Worm (Caenorhabditis elegans) whole organism, L4 larva: Measurements from ENCODE around the gene W03C9.1.

Source experiments
- F37D6.2 ChIP-seq: sonication (generic microtip); optimal IDR thresholded peaks from 2 replicates; lab custom pipeline; 2016; ENCODE audit warnings: mild to moderate bottlenecking, missing genetic modification characterization, missing compliant biosample characterization
- F49E8.2 ChIP-seq: sonication (generic microtip); optimal IDR thresholded peaks from 2 replicates; lab custom pipeline; 2016; ENCODE audit warnings: missing compliant biosample characterization, mild to moderate bottlenecking, missing genetic modification characterization, borderline replicate concordance
- T20F7.1 ChIP-seq: fragments of 200-800 bp; sonication (Bioruptor generic); optimal IDR thresholded peaks from 2 replicates; lab custom pipeline; 2018; ENCODE audit warnings: mild to moderate bottlenecking, missing genetic modification characterization, missing compliant biosample characterization
- ZK546.5 ChIP-seq, 2 experiments: sonication (generic microtip); optimal IDR thresholded peaks; 2 replicates each; lab custom pipeline; 2017; ENCODE audit warnings: missing biosample characterization in 2 of 2, missing genetic modification characterization in 2 of 2
- aha-1 ChIP-seq: fragments of 150-350 bp; peaks from one replicate; lab custom pipeline; 2014; ENCODE audit warnings: missing biosample characterization, missing genetic modification characterization
- ceh-28 ChIP-seq: fragments of 150-350 bp; optimal IDR thresholded peaks from 2 replicates; lab custom pipeline; 2014; ENCODE audit warnings: missing biosample characterization, missing genetic modification reagents, missing genetic modification characterization
- ceh-62 ChIP-seq: sonication (generic microtip); optimal IDR thresholded peaks from 2 replicates; lab custom pipeline; 2017; ENCODE audit warnings: missing biosample characterization, missing genetic modification characterization
- cey-2 ChIP-seq: sonication (generic microtip); optimal IDR thresholded peaks from 3 replicates; lab custom pipeline; 2017; ENCODE audit warnings: missing genetic modification characterization, mild to moderate bottlenecking, missing compliant biosample characterization, antibody characterized with exemption, borderline replicate concordance; ENCODE audit not compliant: insufficient read depth
- daf-16 ChIP-seq, 3 experiments: sonication (generic microtip); optimal IDR thresholded peaks; 2 replicates each; lab custom pipeline; 2016 to 2017; ENCODE audit warnings: missing genetic modification characterization in 3 of 3, missing genetic modification reagents in 3 of 3, mild to moderate bottlenecking in 2 of 3, missing compliant biosample characterization in 2 of 3, missing biosample characterization in 1 of 3, moderate library complexity in 1 of 3
- daf-8 ChIP-seq: fragments of 200-800 bp; sonication (Bioruptor generic); IDR thresholded peaks from 2 replicates; pipeline ENCODE4 v1.3.6; 2022; ENCODE audit warnings: missing genetic modification characterization, missing compliant biosample characterization
- dpl-1 ChIP-seq: fragments of 150-350 bp; optimal IDR thresholded peaks from 2 replicates; lab custom pipeline; 2014; ENCODE audit warnings: missing biosample characterization, missing genetic modification reagents, missing genetic modification characterization
- egl-27 ChIP-seq: sonication (generic microtip); optimal IDR thresholded peaks from 3 replicates; lab custom pipeline; 2017; ENCODE audit warnings: missing biosample characterization, missing genetic modification reagents, missing genetic modification characterization
- hlh-11 ChIP-seq: fragments of 200-800 bp; sonication (Bioruptor generic); optimal IDR thresholded peaks from 2 replicates; lab custom pipeline; 2018; ENCODE audit warnings: mild to moderate bottlenecking, missing genetic modification characterization, missing compliant biosample characterization
- hlh-30 ChIP-seq: sonication (generic microtip); optimal IDR thresholded peaks from 2 replicates; lab custom pipeline; 2017; ENCODE audit warnings: antibody characterized with exemption, mild to moderate bottlenecking, missing genetic modification characterization, missing compliant biosample characterization; ENCODE audit not compliant: insufficient read depth
- hmg-1.1 ChIP-seq: fragments of 200-800 bp; sonication (Bioruptor generic); IDR thresholded peaks from 2 replicates; pipeline ENCODE4 v1.3.6; 2022; ENCODE audit warnings: missing genetic modification reagents, missing genetic modification characterization, missing compliant biosample characterization
- jun-1 ChIP-seq: fragments of 150-350 bp; optimal IDR thresholded peaks from 2 replicates; lab custom pipeline; 2014; ENCODE audit warnings: missing biosample characterization, missing genetic modification reagents, missing genetic modification characterization
- lim-7 ChIP-seq: fragments of 200-800 bp; sonication (Bioruptor generic); IDR thresholded peaks from 2 replicates; pipeline ENCODE4 v1.3.6; 2022; ENCODE audit warnings: missing genetic modification characterization, missing compliant biosample characterization
- lin-38 ChIP-seq: fragments of 200-800 bp; sonication (Bioruptor generic); IDR thresholded peaks from 2 replicates; pipeline ENCODE4 v1.3.6; 2022; ENCODE audit warnings: missing genetic modification reagents, missing genetic modification characterization, missing compliant biosample characterization
- lir-3 ChIP-seq: sonication (generic microtip); optimal IDR thresholded peaks from 2 replicates; lab custom pipeline; 2016; ENCODE audit warnings: mild to moderate bottlenecking, missing genetic modification characterization, missing compliant biosample characterization
- lsy-2 ChIP-seq, 2 experiments: fragments of 150-350 bp in 1 of 2; sonication (generic microtip) in 1 of 2; optimal IDR thresholded peaks; 2 replicates each; lab custom pipeline; 2014 to 2017; ENCODE audit warnings: missing biosample characterization in 2 of 2, missing genetic modification characterization in 2 of 2
- madf-5 ChIP-seq, 2 experiments: fragments of 200-800 bp; sonication (Bioruptor generic); IDR thresholded peaks; 2 replicates each; pipeline ENCODE4 v1.3.6; 2022; ENCODE audit warnings: missing compliant biosample characterization in 2 of 2, missing genetic modification characterization in 2 of 2
- madf-9 ChIP-seq: fragments of 200-800 bp; sonication (Bioruptor generic); conservative IDR thresholded peaks from 2 replicates; pipeline ENCODE4 v1.3.6; 2022; ENCODE audit warnings: missing genetic modification reagents, missing genetic modification characterization, missing compliant biosample characterization
- mes-2 ChIP-seq: sonication (generic microtip); optimal IDR thresholded peaks from 2 replicates; lab custom pipeline; 2016; ENCODE audit warnings: missing genotype, mild to moderate bottlenecking, missing genetic modification characterization, missing compliant biosample characterization; ENCODE audit not compliant: poor library complexity, severe bottlenecking
- nhr-10 ChIP-seq: fragments of 150-350 bp; optimal IDR thresholded peaks from 2 replicates; lab custom pipeline; 2014; ENCODE audit warnings: missing biosample characterization, missing genetic modification characterization
- nhr-237 ChIP-seq: sonication (generic microtip); optimal IDR thresholded peaks from 2 replicates; lab custom pipeline; 2017; ENCODE audit warnings: missing biosample characterization, missing genetic modification characterization
- nhr-41 ChIP-seq: fragments of 200-800 bp; sonication (Bioruptor generic); IDR thresholded peaks from 2 replicates; pipeline ENCODE4 v1.3.6; 2022; ENCODE audit warnings: missing genetic modification reagents, missing genetic modification characterization, missing compliant biosample characterization
- pqm-1 ChIP-seq: sonication (generic microtip); optimal IDR thresholded peaks from 2 replicates; lab custom pipeline; 2017; ENCODE audit warnings: missing biosample characterization, missing genetic modification characterization
- saeg-2 ChIP-seq: fragments of 200-800 bp; sonication (Bioruptor generic); IDR thresholded peaks from 2 replicates; pipeline ENCODE4 v1.3.6; 2022; ENCODE audit warnings: missing genetic modification reagents, missing genetic modification characterization, missing compliant biosample characterization
- unc-130 ChIP-seq: sonication (generic microtip); optimal IDR thresholded peaks from 2 replicates; lab custom pipeline; 2016; ENCODE audit warnings: missing genetic modification reagents, missing genetic modification characterization, missing compliant biosample characterization
- ztf-7 ChIP-seq: fragments of 150-350 bp; optimal IDR thresholded peaks from 2 replicates; lab custom pipeline; 2014; ENCODE audit warnings: missing biosample characterization, missing genetic modification characterization

The W03C9.1 gene

DNA sequence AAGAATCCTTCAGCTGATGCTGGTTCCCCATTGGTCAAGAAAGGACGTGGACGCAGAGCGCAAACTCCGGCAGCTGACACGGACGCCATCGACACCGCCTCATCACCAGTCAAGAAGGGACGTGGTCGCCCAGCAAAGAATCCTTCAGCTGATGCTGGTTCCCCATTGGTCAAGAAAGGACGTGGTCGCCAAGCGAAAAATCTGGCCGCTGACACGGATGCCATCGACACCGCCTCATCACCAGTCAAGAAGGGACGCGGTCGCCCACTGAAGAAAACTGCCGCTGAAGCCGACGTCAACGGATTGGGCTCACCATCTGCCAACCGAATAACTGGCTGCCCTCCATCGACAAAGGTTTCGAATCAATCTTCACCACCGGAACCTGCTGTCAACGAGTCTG lies 45.0 kb downstream of the W03C9.1 start (continued):
- no peak for TF ChIP-seq F49E8.2 (tag; lab: Kevin White, UChicago)
- TF ChIP-seq F37D6.2 = no peak
- TF ChIP-seq daf-8 = no peak
- TF ChIP-seq madf-9 (GFP tag; lab: Robert Waterston, UW) = 0 out of 2 replicates have a peak, but pooled peaks have one; percentile 5
- no peak for TF ChIP-seq lir-3 (tag; lab: Kevin White, UChicago)
- TF ChIP-seq nhr-237 (tag; lab: Kevin White, UChicago) = no peak
- no peak for TF ChIP-seq pqm-1 (tag; lab: Kevin White, UChicago)
- TF ChIP-seq jun-1 = no peak
- TF ChIP-seq nhr-41 (GFP tag; lab: Robert Waterston, UW) = no peak
- TF ChIP-seq ceh-62 (tag; lab: Kevin White, UChicago) = no peak

ce11 chrII:11916555-11916941 lies 45.4 kb downstream of the W03C9.1 start:
- peak; percentile 72 for TF ChIP-seq lim-7
- no peak for TF ChIP-seq T20F7.1 (GFP tag; lab: Kevin White, UChicago)
- TF ChIP-seq lin-38 (GFP tag; lab: Robert Waterston, UW) = 0 out of 2 replicates have a peak, but pooled peaks have one; percentile 3
- TF ChIP-seq cey-2 (tag; lab: Kevin White, UChicago) = no peak

ce11 chrII:11915770-11916554 lies 46.0 kb downstream of the W03C9.1 start, which contains the start of the genes vps-15 and hmg-12:
vps-15 (minus strand) TSS chrII:11915852.
hmg-12 (plus strand) TSS chrII:11916513.
- TF ChIP-seq unc-130 (GFP tag; lab: Kevin White, UChicago) (peak; percentile 18), hlh-30 (tag; lab: Kevin White, UChicago) (peak; percentile 26), ZK546.5 (tag; optimal IDR thresholded peaks at IDR 0.05; lab: Kevin White, UChicago) (peak in 1 of 2 experiments; percentile 61), saeg-2 (no peak), mes-2 (tag; lab: Kevin White, UChicago) (peak; percentile 73), ceh-28 (tag; lab: Kevin White, UChicago) (no peak), hmg-1.1 (GFP tag; lab: Robert Waterston, UW) (no peak), madf-5 (GFP tag; IDR thresholded peaks at IDR 0.05; lab: Robert Waterston, UW) (no peak), lsy-2 (tag; optimal IDR thresholded peaks at IDR 0.05; lab: Kevin White, UChicago) (peak in 1 of 2 experiments; percentile 95), nhr-10 (tag; lab: Kevin White, UChicago) (no peak), ztf-7 (tag; lab: Kevin White, UChicago) (peak; percentile 9), daf-16 (GFP tag; optimal IDR thresholded peaks at IDR 0.05; lab: Kevin White, UChicago) (no peak), daf-16 (tag; optimal IDR thresholded peaks at IDR 0.05; lab: Kevin White, UChicago) (peak; percentile 7), dpl-1 (GFP tag; lab: Kevin White, UChicago) (peak; percentile 25), hlh-11 (no peak)

- no peak for TF ChIP-seq egl-27
- TF ChIP-seq aha-1 (tag; lab: Kevin White, UChicago) = peak; percentile 42
Measured at ce11 chrII:11914304-11914703, 47.6 kb downstream of the W03C9.1 start, which contains the start of gene ZK930.7. ZK930.7 (plus strand) TSS chrII:11914604.
